Fruit fly (Drosophila melanogaster) whole organism, embryonic: Measurements from ENCODE around the gene CG43439.
A peak's percentile ranks its signal among the peaks of the same experiment; 100 is the strongest.

Source experiments
- Ada2b ChIP-seq: fragments of 200-800 bp; sonication (Bioruptor generic); IDR thresholded peaks from 2 replicates; pipeline ENCODE4 v1.3.6; 2022; ENCODE audit warnings: missing biosample characterization, missing genetic modification characterization
- Asciz ChIP-seq: fragments of 200-800 bp; sonication (Bioruptor generic); optimal IDR thresholded peaks from 2 replicates; lab custom pipeline; 2017; ENCODE audit warnings: missing biosample characterization, mild to moderate bottlenecking, missing genetic modification characterization, missing genetic modification reagents
- CG10267 ChIP-seq: fragments of 200-800 bp; sonication (Bioruptor generic); optimal IDR thresholded peaks from 2 replicates; lab custom pipeline; 2018; ENCODE audit warnings: missing biosample characterization, mild to moderate bottlenecking, missing genetic modification characterization, moderate library complexity
- CG10462 ChIP-seq: fragments of 200-800 bp; sonication (Bioruptor generic); optimal IDR thresholded peaks from 2 replicates; lab custom pipeline; 2016; ENCODE audit warnings: missing biosample characterization, missing genetic modification characterization
- CG11696 ChIP-seq: fragments of 200-800 bp; sonication (Bioruptor generic); IDR thresholded peaks from 2 replicates; pipeline ENCODE4 v1.3.6; 2022; ENCODE audit warnings: missing biosample characterization, missing genetic modification characterization
- CG11723 ChIP-seq: fragments of 200-800 bp; sonication (Bioruptor generic); optimal IDR thresholded peaks from 2 replicates; lab custom pipeline; 2017; ENCODE audit warnings: missing biosample characterization, mild to moderate bottlenecking, missing genetic modification characterization
- CG12071 ChIP-seq: fragments of 200-800 bp; sonication (Bioruptor generic); optimal IDR thresholded peaks from 3 replicates; lab custom pipeline; 2018; ENCODE audit warnings: missing biosample characterization, mild to moderate bottlenecking, missing genetic modification characterization
- CG12155 ChIP-seq: fragments of 200-800 bp; sonication (Bioruptor generic); optimal IDR thresholded peaks from 3 replicates; lab custom pipeline; 2016; ENCODE audit warnings: missing biosample characterization, missing genetic modification characterization
- CG13287 ChIP-seq: fragments of 200-800 bp; sonication (Bioruptor generic); IDR thresholded peaks from 2 replicates; pipeline ENCODE4 v1.3.6; 2022; ENCODE audit warnings: missing biosample characterization, missing genetic modification characterization; ENCODE audit not compliant: partially characterized antibody
- CG14441 ChIP-seq: fragments of 200-800 bp; sonication (Bioruptor generic); IDR thresholded peaks from 2 replicates; pipeline ENCODE4 v1.3.6; 2022; ENCODE audit warnings: missing biosample characterization, missing genetic modification characterization
- CG1647 ChIP-seq: fragments of 200-800 bp; sonication (Bioruptor generic); optimal IDR thresholded peaks from 3 replicates; lab custom pipeline; 2016; ENCODE audit warnings: missing biosample characterization, missing genetic modification characterization
- CG17361 ChIP-seq: fragments of 200-800 bp; sonication (Bioruptor generic); IDR thresholded peaks from 3 replicates; pipeline ENCODE4 v1.3.6; 2022; ENCODE audit warnings: missing biosample characterization, missing genetic modification characterization
- CG17568 ChIP-seq: fragments of 200-800 bp; sonication (Bioruptor generic); optimal IDR thresholded peaks from 2 replicates; lab custom pipeline; 2018; ENCODE audit warnings: missing biosample characterization, mild to moderate bottlenecking, missing genetic modification characterization, moderate library complexity
- CG17612 ChIP-seq: fragments of 200-800 bp; sonication (Bioruptor generic); IDR thresholded peaks from 2 replicates; pipeline ENCODE4 v1.3.6; 2022; ENCODE audit warnings: missing biosample characterization, missing genetic modification characterization
- CG4707 ChIP-seq: fragments of 200-800 bp; sonication (Bioruptor generic); optimal IDR thresholded peaks from 2 replicates; lab custom pipeline; 2018; ENCODE audit warnings: missing biosample characterization, mild to moderate bottlenecking, missing genetic modification characterization, moderate library complexity
- CG5180 ChIP-seq: fragments of 200-800 bp; sonication (Bioruptor generic); optimal IDR thresholded peaks from 3 replicates; lab custom pipeline; 2017; ENCODE audit warnings: missing biosample characterization, missing genetic modification characterization, mild to moderate bottlenecking, moderate library complexity, missing genetic modification reagents
- CG6683 ChIP-seq: fragments of 200-800 bp; sonication (Bioruptor generic); optimal IDR thresholded peaks from 2 replicates; lab custom pipeline; 2017; ENCODE audit warnings: missing biosample characterization, mild to moderate bottlenecking, missing genetic modification characterization, missing genetic modification reagents
- CG6854 ChIP-seq: fragments of 200-800 bp; sonication (Bioruptor generic); optimal IDR thresholded peaks from 3 replicates; lab custom pipeline; 2017; ENCODE audit warnings: missing biosample characterization, mild to moderate bottlenecking, missing genetic modification characterization
- CG7357 ChIP-seq: fragments of 200-800 bp; sonication (Bioruptor generic); IDR thresholded peaks from 3 replicates; pipeline ENCODE4 v1.3.6; 2022; ENCODE audit warnings: missing biosample characterization, missing genetic modification characterization
- CG7963 ChIP-seq: fragments of 200-800 bp; sonication (Bioruptor generic); IDR thresholded peaks from 3 replicates; pipeline ENCODE4 v1.3.6; 2022; ENCODE audit warnings: missing biosample characterization, missing genetic modification characterization; ENCODE audit not compliant: partially characterized antibody
- CG8290 ChIP-seq, 3 experiments: fragments of 200-800 bp; sonication (Bioruptor generic); optimal IDR thresholded peaks; 2 replicates each; lab custom pipeline; 2016 to 2019; ENCODE audit warnings: missing biosample characterization in 3 of 3, missing genetic modification characterization in 3 of 3, mild to moderate bottlenecking in 2 of 3, moderate library complexity in 1 of 3
- CG8388 ChIP-seq: fragments of 200-800 bp; sonication (Bioruptor generic); optimal IDR thresholded peaks from 2 replicates; lab custom pipeline; 2019; ENCODE audit warnings: missing biosample characterization, mild to moderate bottlenecking, missing genetic modification characterization, moderate library complexity
- CG8765 ChIP-seq: fragments of 200-800 bp; sonication (Bioruptor generic); IDR thresholded peaks from 2 replicates; pipeline ENCODE4 v1.3.6; 2022; ENCODE audit warnings: missing biosample characterization, missing genetic modification characterization
- CG9437 ChIP-seq: fragments of 200-800 bp; sonication (Bioruptor generic); optimal IDR thresholded peaks from 2 replicates; lab custom pipeline; 2018; ENCODE audit warnings: missing biosample characterization, mild to moderate bottlenecking, missing genetic modification characterization
- Dbx ChIP-seq: fragments of 200-800 bp; sonication (Bioruptor generic); IDR thresholded peaks from 3 replicates; pipeline ENCODE4 v1.3.6; 2022; ENCODE audit warnings: missing biosample characterization, missing genetic modification characterization
- Drgx ChIP-seq: fragments of 200-800 bp; sonication (Bioruptor generic); IDR thresholded peaks from 2 replicates; pipeline ENCODE4 v1.3.6; 2022; ENCODE audit warnings: missing biosample characterization, missing genetic modification characterization
- Ets65A ChIP-seq: fragments of 200-800 bp; sonication (Bioruptor generic); peaks from one replicate; lab custom pipeline; 2016; ENCODE audit warnings: missing biosample characterization, missing genetic modification characterization
- Fer2 ChIP-seq: fragments of 200-800 bp; sonication (Bioruptor generic); optimal IDR thresholded peaks from 2 replicates; lab custom pipeline; 2018; ENCODE audit warnings: missing biosample characterization, mild to moderate bottlenecking, missing genetic modification characterization, moderate library complexity
- HmgZ ChIP-seq: fragments of 200-800 bp; sonication (Bioruptor generic); optimal IDR thresholded peaks from 2 replicates; lab custom pipeline; 2018; ENCODE audit warnings: missing biosample characterization, mild to moderate bottlenecking, missing genetic modification characterization
- Lpt ChIP-seq: fragments of >200 bp; optimal IDR thresholded peaks from 2 replicates; lab custom pipeline; 2018; ENCODE audit warnings: missing biosample characterization, missing genetic modification characterization
- Med ChIP-seq: fragments of 200-800 bp; sonication (Bioruptor generic); peaks from one replicate; lab custom pipeline; 2016; ENCODE audit warnings: missing biosample characterization, missing genetic modification characterization, mild to moderate bottlenecking, inconsistent platforms, moderate library complexity
- Mes4 ChIP-seq: fragments of 200-800 bp; sonication (Bioruptor generic); optimal IDR thresholded peaks from 2 replicates; lab custom pipeline; 2016; ENCODE audit warnings: missing biosample characterization, missing genetic modification characterization
- Oaz ChIP-seq: fragments of 200-800 bp; sonication (Bioruptor generic); IDR thresholded peaks from 2 replicates; pipeline ENCODE4 v1.3.6; 2022; ENCODE audit warnings: missing biosample characterization, missing genetic modification characterization
- Taf1 ChIP-seq: fragments of 200-800 bp; sonication (Bioruptor generic); IDR thresholded peaks from 2 replicates; pipeline ENCODE4 v1.3.6; 2022; ENCODE audit warnings: missing biosample characterization, missing genetic modification characterization
- abd-A ChIP-seq: fragments of 200-800 bp; sonication (Bioruptor generic); optimal IDR thresholded peaks from 3 replicates; lab custom pipeline; 2019; ENCODE audit warnings: missing biosample characterization, mild to moderate bottlenecking, missing genetic modification characterization, moderate library complexity
- bigmax ChIP-seq: fragments of 200-800 bp; sonication (Bioruptor generic); optimal IDR thresholded peaks from 2 replicates; lab custom pipeline; 2018; ENCODE audit warnings: missing biosample characterization, mild to moderate bottlenecking, missing genetic modification characterization
- br ChIP-seq: fragments of >200 bp; optimal IDR thresholded peaks from 2 replicates; lab custom pipeline; 2017
- dan ChIP-seq: fragments of 200-800 bp; sonication (Bioruptor generic); IDR thresholded peaks from 2 replicates; pipeline ENCODE4 v1.3.6; 2022; ENCODE audit warnings: missing biosample characterization, missing genetic modification characterization
- fd3F ChIP-seq: fragments of 200-800 bp; sonication (Bioruptor generic); optimal IDR thresholded peaks from 2 replicates; lab custom pipeline; 2018; ENCODE audit warnings: missing biosample characterization, mild to moderate bottlenecking, missing genetic modification characterization, moderate library complexity
- fd64A ChIP-seq: fragments of 200-800 bp; sonication (Bioruptor generic); optimal IDR thresholded peaks from 3 replicates; lab custom pipeline; 2018; ENCODE audit warnings: missing biosample characterization, mild to moderate bottlenecking, missing genetic modification characterization
- gt ChIP-seq: fragments of 200-800 bp; sonication (Bioruptor generic); IDR thresholded peaks from 2 replicates; pipeline ENCODE4 v1.3.6; 2022; ENCODE audit warnings: missing biosample characterization, missing genetic modification characterization
- insv ChIP-seq, 2 experiments: fragments of 200-800 bp; sonication (Bioruptor generic); optimal IDR thresholded peaks; 3 replicates each; lab custom pipeline; 2016 to 2018; ENCODE audit warnings: missing biosample characterization in 2 of 2, missing genetic modification characterization in 2 of 2
- knrl ChIP-seq: fragments of 200-800 bp; sonication (Bioruptor generic); IDR thresholded peaks from 3 replicates; pipeline ENCODE4 v1.3.6; 2022; ENCODE audit warnings: missing biosample characterization, missing genetic modification characterization; ENCODE audit not compliant: partially characterized antibody
- p53 ChIP-seq: fragments of 200-800 bp; sonication (Bioruptor generic); optimal IDR thresholded peaks from 2 replicates; lab custom pipeline; 2016; ENCODE audit warnings: missing biosample characterization, missing genetic modification characterization
- pan ChIP-seq, 4 experiments: fragments of >200 bp in 3 of 4; fragments of 200-800 bp in 1 of 4; sonication (Bioruptor generic) in 1 of 4; optimal IDR thresholded peaks in 3 of 4; IDR thresholded peaks in 1 of 4; 2 replicates each; pipeline versions ENCODE4 v1.3.6 to Lab custom; 2017 to 2022; ENCODE audit warnings: missing biosample characterization in 2 of 4, missing genetic modification characterization in 2 of 4, mixed read lengths in 1 of 4
- psq ChIP-seq: fragments of 200-800 bp; sonication (Bioruptor generic); optimal IDR thresholded peaks from 2 replicates; lab custom pipeline; 2017; ENCODE audit warnings: missing biosample characterization, missing genetic modification characterization
- rib ChIP-seq: fragments of 200-800 bp; sonication (Bioruptor generic); IDR thresholded peaks from 2 replicates; pipeline ENCODE4 v1.3.6; 2022; ENCODE audit warnings: missing biosample characterization, missing genetic modification characterization
- seq ChIP-seq: fragments of 200-800 bp; sonication (Bioruptor generic); IDR thresholded peaks from 2 replicates; pipeline ENCODE4 v1.3.6; 2022; ENCODE audit warnings: missing biosample characterization, missing genetic modification characterization
- unc-4 ChIP-seq: fragments of 200-800 bp; sonication (Bioruptor generic); IDR thresholded peaks from 2 replicates; pipeline ENCODE4 v1.3.6; 2022; ENCODE audit warnings: missing biosample characterization, missing genetic modification characterization; ENCODE audit not compliant: partially characterized antibody
- unpg ChIP-seq: fragments of 200-800 bp; sonication (Bioruptor generic); optimal IDR thresholded peaks from 3 replicates; lab custom pipeline; 2018; ENCODE audit warnings: missing biosample characterization, mild to moderate bottlenecking, missing genetic modification characterization, moderate library complexity
- vnd ChIP-seq: fragments of 200-800 bp; sonication (Bioruptor generic); IDR thresholded peaks from 3 replicates; pipeline ENCODE4 v1.3.6; 2022; ENCODE audit warnings: missing biosample characterization, missing genetic modification characterization; ENCODE audit not compliant: partially characterized antibody

CG43439 gene

dm6 chr3L:6981823-6982222 lies 2.6 kb downstream of the CG43439 start (continued):
- TF ChIP-seq CG12155 (GFP tag; lab: Kevin White, UChicago) (peak; percentile 14), vnd (GFP tag; lab: Robert Waterston, UW) (no peak), CG7963 (no peak), CG11723 (no peak), CG8765 (peak; percentile 62; the same call in 1 of the 2 replicates), CG17361 (GFP tag; lab: Robert Waterston, UW) (peak; percentile 74), fd64A (GFP tag; lab: Kevin White, UChicago) (no peak), br (lab: Kevin White, UChicago) (no peak), Asciz (GFP tag; lab: Kevin White, UChicago) (no peak), unpg (GFP tag; lab: Kevin White, UChicago) (peak; percentile 48), fd3F (GFP tag; lab: Kevin White, UChicago) (no peak), knrl (GFP tag; lab: Robert Waterston, UW) (no peak), CG17612 (GFP tag; lab: Robert Waterston, UW) (no peak), Mes4 (GFP tag; lab: Kevin White, UChicago) (no peak), unc-4 (GFP tag; lab: Robert Waterston, UW) (no peak), Ada2b (GFP tag; lab: Robert Waterston, UW) (peak; percentile 60), CG6854 (GFP tag; lab: Kevin White, UChicago) (no peak), bigmax (GFP tag; lab: Kevin White, UChicago) (no peak), HmgZ (tag; lab: Kevin White, UChicago) (no peak), CG9437 (GFP tag; lab: Kevin White, UChicago) (peak; percentile 34), insv (GFP tag; optimal IDR thresholded peaks at IDR 0.05; lab: Kevin White, UChicago) (no peak), CG14441 (GFP tag; lab: Robert Waterston, UW) (no peak), seq (GFP tag; lab: Robert Waterston, UW) (no peak), CG10462 (GFP tag; lab: Kevin White, UChicago) (peak; percentile 32), gt (GFP tag; lab: Robert Waterston, UW) (no peak), Fer2 (tag; lab: Kevin White, UChicago) (no peak), Ets65A (peak; percentile 16), CG1647 (no peak), CG12071 (GFP tag; lab: Kevin White, UChicago) (no peak), Dbx (GFP tag; lab: Robert Waterston, UW) (no peak), p53 (no peak), rib (no peak), CG17568 (GFP tag; lab: Kevin White, UChicago) (no peak), Lpt (GFP tag; lab: Kevin White, UChicago) (no peak), CG13287 (no peak), CG10267 (tag; lab: Kevin White, UChicago) (peak; percentile 55), abd-A (tag; lab: Kevin White, UChicago) (no peak), CG11696 (GFP tag; lab: Robert Waterston, UW) (no peak), CG4707 (GFP tag; lab: Kevin White, UChicago) (no peak), CG8290 (GFP tag; optimal IDR thresholded peaks at IDR 0.05; lab: Kevin White, UChicago) (peak; percentile 13), CG8290 (tag; optimal IDR thresholded peaks at IDR 0.05; lab: Kevin White, UChicago) (peak in 1 of 2 experiments; percentile 18), Med (peak; percentile 63), CG5180 (GFP tag; lab: Kevin White, UChicago) (no peak), Taf1 (no peak), CG7357 (GFP tag; lab: Robert Waterston, UW) (no peak; the same call in 2 of the 3 replicates), pan (optimal IDR thresholded peaks at IDR 0.05; lab: Kevin White, UChicago) (no peak), pan (GFP tag; optimal IDR thresholded peaks at IDR 0.05 in 1 of 2, IDR thresholded peaks at IDR 0.05 in 1 of 2) (peak in 1 of 2 experiments; percentile 12), CG8388 (peak; percentile 58), Drgx (GFP tag; lab: Robert Waterston, UW) (no peak), Oaz (GFP tag; lab: Robert Waterston, UW) (no peak), dan (GFP tag; lab: Robert Waterston, UW) (peak; percentile 40), CG6683 (GFP tag; lab: Kevin White, UChicago) (no peak), psq (GFP tag; lab: Kevin White, UChicago) (no peak)
